Fruit fly (Drosophila melanogaster) ovary, adult (tissue): Measurements from ENCODE around the gene Rad17.

ENCODE experiments used
- CG17801 ChIP-seq: fragments of 200-800 bp; optimal IDR thresholded peaks from 2 replicates; lab custom pipeline; 2019; ENCODE audit warnings: missing biosample characterization, mild to moderate bottlenecking, missing genetic modification characterization, moderate library complexity; ENCODE audit not compliant: partially characterized antibody

The Rad17 gene

dm6 chr3R:14630119-14630623 is 32.8 kb downstream of the Rad17 start, which contains the start of gene Cad88C:
TSS of gene Cad88C (plus strand) at chr3R:14630478.
- peak; percentile 4 for TF ChIP-seq CG17801 (GFP tag; lab: Kevin White, UChicago)

- TF ChIP-seq CG17801 (GFP tag; lab: Kevin White, UChicago) = no peak
These were observed 36.2 kb downstream of the Rad17 start for dm6 chr3R:14626781-14627180.

DNA sequence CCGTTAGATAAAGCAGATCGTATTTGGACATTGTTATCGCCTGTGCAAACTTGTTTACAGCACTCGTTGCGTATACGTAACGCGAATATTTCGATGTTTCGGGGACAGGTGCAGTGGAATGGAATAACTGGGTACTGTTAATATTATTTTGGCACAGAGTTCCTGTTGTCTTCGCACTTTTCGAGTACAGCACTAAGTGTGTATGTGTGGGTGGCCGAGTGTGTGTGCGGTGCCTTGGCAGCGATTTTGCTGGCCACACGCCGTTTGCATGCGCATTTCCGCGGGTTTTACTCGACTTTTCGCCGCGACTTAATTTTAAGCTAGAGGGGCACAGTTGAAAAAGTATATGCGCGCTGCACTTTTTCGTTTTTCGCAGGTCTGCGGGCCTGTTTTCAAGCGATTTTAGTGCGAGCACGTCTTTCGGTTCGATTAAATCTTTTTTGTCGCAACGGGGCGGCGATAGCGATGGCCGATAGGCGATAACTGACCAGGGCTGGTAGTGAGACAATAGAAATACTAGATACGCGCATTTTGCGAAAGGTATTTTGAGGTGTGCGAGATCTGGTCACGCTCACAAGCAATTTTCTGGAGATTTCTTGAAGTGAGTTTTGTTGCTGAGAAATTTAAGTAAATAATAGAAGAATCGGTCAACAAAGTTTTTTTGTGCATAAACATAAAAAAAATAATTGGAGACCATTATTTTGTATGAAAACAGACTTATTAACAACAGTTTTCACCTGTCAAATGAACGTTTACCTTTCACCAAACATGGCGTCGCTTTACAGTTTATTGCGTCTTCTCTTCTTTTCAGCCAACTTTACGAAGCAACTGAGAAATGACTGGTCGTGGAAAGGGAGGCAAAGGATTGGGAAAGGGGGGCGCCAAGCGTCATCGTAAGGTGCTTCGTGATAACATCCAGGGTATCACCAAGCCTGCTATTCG is 37.5 kb downstream of the Rad17 start, which contains the start of the genes put and His4r:
Gene put, minus strand, starts transcription at position 489 of the 942 bp plus-strand sequence.
Gene His4r, plus strand, starts transcription at position 541 of the 942 bp plus-strand sequence.
- peak; percentile 29 for TF ChIP-seq CG17801 (GFP tag; lab: Kevin White, UChicago)

DNA sequence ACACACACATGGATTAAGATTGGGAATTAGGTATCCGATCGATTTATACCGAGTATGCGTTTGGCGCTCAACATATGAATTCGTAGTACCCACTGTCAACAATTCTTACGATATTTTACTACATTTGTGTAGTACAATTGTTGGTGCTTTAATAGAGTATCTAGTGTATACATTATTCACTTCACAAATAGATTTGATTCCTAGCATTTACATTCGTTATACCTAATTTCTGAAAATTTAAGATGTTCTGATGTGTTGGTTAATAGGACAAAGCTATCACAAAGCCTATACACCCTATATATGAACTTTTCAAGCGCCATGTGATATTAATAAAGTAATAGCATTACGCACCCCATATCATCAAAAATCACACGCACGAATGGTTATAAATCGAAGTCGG is 38.3 kb downstream of the Rad17 start:
- no peak for TF ChIP-seq CG17801 (GFP tag; lab: Kevin White, UChicago)

DNA sequence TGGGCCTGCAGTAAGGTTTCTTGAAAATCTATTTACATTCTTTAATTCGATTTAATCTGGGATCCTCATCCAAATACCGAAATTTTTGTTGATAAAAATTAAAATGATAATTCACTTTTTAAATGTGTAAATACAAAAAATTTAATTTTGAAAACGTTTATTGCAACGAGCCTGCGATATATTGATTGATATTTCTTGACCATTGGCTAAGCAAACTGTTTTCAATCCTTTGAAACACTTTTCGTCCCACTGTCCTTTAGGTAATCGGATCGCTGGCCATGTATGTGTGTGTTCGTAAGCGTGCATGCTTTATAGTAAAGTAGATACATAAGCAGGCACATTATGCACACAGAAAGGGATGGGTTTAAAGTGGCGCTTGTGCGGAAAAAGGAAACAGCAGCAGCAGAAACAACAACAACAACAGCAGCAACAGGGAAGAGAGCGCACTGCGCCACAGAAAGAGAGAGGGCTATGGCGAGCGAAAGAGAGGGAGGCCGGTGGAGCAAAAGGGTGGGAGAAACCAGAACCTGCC is 38.8 kb downstream of the Rad17 start:
- no peak for TF ChIP-seq CG17801 (GFP tag; lab: Kevin White, UChicago)

dm6 chr3R:14622571-14622970 is 40.4 kb downstream of the Rad17 start:
- no peak for TF ChIP-seq CG17801 (GFP tag; lab: Kevin White, UChicago)
